Worm (Caenorhabditis elegans) whole organism, midembryonic: ENCODE measurements around the gene K02F6.7.
"Not testable (repeated sequence)": the region's sequence is repeated elsewhere in the genome, so short reads cannot be mapped to it uniquely, and the experiment has no call there.

ENCODE experiments used
- T22C8.4 ChIP-seq: fragments of 200-800 bp; sonication (Bioruptor generic); IDR thresholded peaks from 2 replicates; pipeline ENCODE4 v1.3.6; 2022; ENCODE audit warnings: missing genetic modification characterization, missing compliant biosample characterization
- cog-1 ChIP-seq: sonication (generic microtip); optimal IDR thresholded peaks from 2 replicates; lab custom pipeline; 2016; ENCODE audit warnings: missing genetic modification characterization, missing compliant biosample characterization
- flt-1 ChIP-seq: fragments of 200-800 bp; sonication (Bioruptor generic); IDR thresholded peaks from 2 replicates; pipeline ENCODE4 v1.3.6; 2022; ENCODE audit warnings: missing genetic modification characterization, missing compliant biosample characterization
- klf-2 ChIP-seq: fragments of 200-800 bp; sonication (Bioruptor generic); conservative IDR thresholded peaks from 2 replicates; pipeline ENCODE4 v1.3.6; 2022; ENCODE audit warnings: missing genetic modification reagents, missing genetic modification characterization, missing compliant biosample characterization
- med-1 ChIP-seq: sonication (generic microtip); optimal IDR thresholded peaks from 2 replicates; lab custom pipeline; 2017; ENCODE audit warnings: missing genetic modification characterization, mild to moderate bottlenecking, missing compliant biosample characterization, antibody characterized with exemption, missing genetic modification reagents; ENCODE audit not compliant: insufficient read depth
- ref-1 ChIP-seq: fragments of 200-800 bp; sonication (Bioruptor generic); conservative IDR thresholded peaks from 2 replicates; pipeline ENCODE4 v1.3.6; 2022; ENCODE audit warnings: missing genetic modification reagents, missing genetic modification characterization, missing compliant biosample characterization
- tab-1 ChIP-seq: fragments of 200-800 bp; sonication (Bioruptor generic); IDR thresholded peaks from 2 replicates; pipeline ENCODE4 v1.3.6; 2022; ENCODE audit warnings: missing genetic modification characterization, missing compliant biosample characterization
- ztf-23 ChIP-seq: fragments of 200-800 bp; sonication (Bioruptor generic); IDR thresholded peaks from 2 replicates; pipeline ENCODE4 v1.3.6; 2022; ENCODE audit warnings: missing genetic modification reagents, missing genetic modification characterization, missing compliant biosample characterization
- ztf-29 ChIP-seq: fragments of 200-800 bp; sonication (Bioruptor generic); IDR thresholded peaks from 2 replicates; pipeline ENCODE4 v1.3.6; 2022; ENCODE audit warnings: missing genetic modification reagents, missing genetic modification characterization, missing compliant biosample characterization

The K02F6.7 gene

ce11 chrII:2537754-2538153 lies at the start of gene K02F6.7:
Gene K02F6.7 (minus strand): TSS chrII:2537854.
- no peak for TF ChIP-seq klf-2 (GFP tag; lab: Robert Waterston, UW)
- TF ChIP-seq T22C8.4 (GFP tag; lab: Robert Waterston, UW) = no peak
- no peak for TF ChIP-seq ztf-29 (GFP tag; lab: Robert Waterston, UW)
- TF ChIP-seq ztf-23 (GFP tag; lab: Robert Waterston, UW) = no peak
- TF ChIP-seq cog-1 (tag; lab: Kevin White, UChicago) = no peak
- no peak for TF ChIP-seq tab-1 (GFP tag; lab: Robert Waterston, UW)
- TF ChIP-seq flt-1 (GFP tag; lab: Robert Waterston, UW) = no peak
- TF ChIP-seq med-1 (GFP tag; lab: Kevin White, UChicago) = no peak
- no peak for TF ChIP-seq ref-1 (GFP tag; lab: Robert Waterston, UW)

DNA sequence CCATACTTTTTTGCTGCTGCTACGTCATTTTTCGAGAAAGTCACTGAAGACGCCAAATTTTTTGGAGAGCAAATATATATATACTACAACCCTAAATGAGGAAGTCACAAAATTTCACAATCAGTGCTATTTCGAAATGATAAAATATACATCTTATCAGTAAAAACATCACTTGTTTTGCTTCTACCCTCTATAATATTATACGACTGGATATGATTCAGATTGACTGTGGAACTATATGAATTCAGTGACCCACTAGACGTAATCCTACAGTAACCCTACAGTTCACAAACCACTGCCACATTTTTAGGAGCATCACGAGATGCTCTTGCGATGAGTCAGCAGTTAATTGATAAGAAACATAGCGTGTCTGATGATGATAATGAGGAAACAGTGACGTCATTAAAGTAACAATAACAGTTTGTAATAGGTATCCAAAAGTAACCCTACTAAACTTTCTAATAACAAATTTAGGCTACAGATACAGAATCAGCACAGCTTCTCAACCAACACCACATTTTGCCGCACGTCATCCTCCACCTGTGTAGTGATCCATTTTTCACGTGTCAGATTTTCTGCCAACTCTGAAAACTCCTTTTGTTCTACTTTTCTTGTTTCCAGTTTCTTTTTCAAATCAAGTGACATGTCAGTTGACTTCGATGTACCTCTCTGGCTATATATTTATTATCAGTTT lies 49.4 kb upstream of the K02F6.7 start, which contains the start of the genes F33H12.7 and sri-39:
F33H12.7 (minus strand) TSS at position 51 of the 694 bp plus-strand sequence.
sri-39 (plus strand) TSS at position 644 of the 694 bp plus-strand sequence.
- TF ChIP-seq cog-1 (tag; lab: Kevin White, UChicago) (no peak), tab-1 (GFP tag; lab: Robert Waterston, UW) (no peak), ztf-29 (GFP tag; lab: Robert Waterston, UW) (no peak), T22C8.4 (GFP tag; lab: Robert Waterston, UW) (no peak), flt-1 (GFP tag; lab: Robert Waterston, UW) (no peak), klf-2 (GFP tag; lab: Robert Waterston, UW) (no peak), ztf-23 (GFP tag; lab: Robert Waterston, UW) (no peak), ref-1 (GFP tag; lab: Robert Waterston, UW) (no peak), med-1 (GFP tag; lab: Kevin White, UChicago) (no peak)

- no peak for TF ChIP-seq T22C8.4 (GFP tag; lab: Robert Waterston, UW)
- no peak for TF ChIP-seq flt-1 (GFP tag; lab: Robert Waterston, UW)
- no peak for TF ChIP-seq ztf-23 (GFP tag; lab: Robert Waterston, UW)
- TF ChIP-seq med-1 (GFP tag; lab: Kevin White, UChicago) = no peak
- no peak for TF ChIP-seq tab-1 (GFP tag; lab: Robert Waterston, UW)
- no peak for TF ChIP-seq cog-1 (tag; lab: Kevin White, UChicago)
Measured at ce11 chrII:2585493-2585892, 47.8 kb upstream of the K02F6.7 start, which contains the start of gene sri-36. Gene sri-36 (minus strand): TSS chrII:2585593.

DNA sequence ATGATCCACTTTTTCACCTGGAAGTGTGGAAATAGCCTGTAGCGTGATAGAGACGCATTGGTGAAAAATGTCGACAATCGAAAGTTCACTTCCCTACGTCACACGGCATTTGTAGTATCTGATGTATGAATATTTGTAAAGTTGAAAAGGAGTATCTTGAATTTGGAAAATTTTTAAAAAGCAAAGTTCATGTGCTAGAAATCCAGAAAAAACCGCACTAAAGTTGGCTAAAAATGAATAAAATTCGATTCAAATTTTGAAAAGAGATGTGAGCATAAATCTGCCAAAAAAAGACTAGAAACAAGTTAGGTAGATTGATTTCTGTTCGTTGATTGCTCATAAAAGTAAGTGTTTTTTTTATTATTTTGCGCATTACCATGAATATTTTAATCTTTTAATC lies 45.4 kb upstream of the K02F6.7 start, which contains the start of gene sri-74:
sri-74 (minus strand) TSS at position 101 of the 400 bp plus-strand sequence.
- TF ChIP-seq klf-2 (GFP tag; lab: Robert Waterston, UW) (no peak), tab-1 (GFP tag; lab: Robert Waterston, UW) (no peak), ref-1 (GFP tag; lab: Robert Waterston, UW) (no peak), cog-1 (tag; lab: Kevin White, UChicago) (no peak), flt-1 (GFP tag; lab: Robert Waterston, UW) (no peak), med-1 (GFP tag; lab: Kevin White, UChicago) (no peak), ztf-29 (GFP tag; lab: Robert Waterston, UW) (no peak), T22C8.4 (GFP tag; lab: Robert Waterston, UW) (no peak), ztf-23 (GFP tag; lab: Robert Waterston, UW) (no peak)

DNA sequence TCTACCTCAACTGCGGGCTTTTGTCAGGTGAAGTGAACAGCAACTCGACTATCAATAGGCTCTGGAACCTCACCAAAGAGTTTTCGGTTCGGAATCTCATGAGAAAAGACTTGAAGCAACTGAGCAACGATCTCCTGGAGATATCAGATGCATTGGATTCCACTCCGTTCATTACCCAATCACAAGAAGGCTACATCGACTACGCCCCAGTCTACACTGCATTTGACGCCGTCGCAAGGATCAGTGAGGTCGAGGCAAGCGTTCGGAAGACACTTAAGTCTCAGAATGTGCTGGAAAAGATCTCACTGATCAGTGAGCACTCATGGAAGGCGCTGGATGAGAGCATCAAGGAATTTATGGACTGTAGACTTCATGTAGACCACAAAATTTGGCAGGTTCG lies 40.6 kb upstream of the K02F6.7 start:
- TF ChIP-seq T22C8.4 (GFP tag; lab: Robert Waterston, UW) (no peak), ztf-29 (GFP tag; lab: Robert Waterston, UW) (no peak), med-1 (GFP tag; lab: Kevin White, UChicago) (no peak), ztf-23 (GFP tag; lab: Robert Waterston, UW) (no peak), tab-1 (GFP tag; lab: Robert Waterston, UW) (no peak), flt-1 (GFP tag; lab: Robert Waterston, UW) (no peak), ref-1 (GFP tag; lab: Robert Waterston, UW) (no peak), cog-1 (tag; lab: Kevin White, UChicago) (no peak), klf-2 (GFP tag; lab: Robert Waterston, UW) (no peak)

DNA sequence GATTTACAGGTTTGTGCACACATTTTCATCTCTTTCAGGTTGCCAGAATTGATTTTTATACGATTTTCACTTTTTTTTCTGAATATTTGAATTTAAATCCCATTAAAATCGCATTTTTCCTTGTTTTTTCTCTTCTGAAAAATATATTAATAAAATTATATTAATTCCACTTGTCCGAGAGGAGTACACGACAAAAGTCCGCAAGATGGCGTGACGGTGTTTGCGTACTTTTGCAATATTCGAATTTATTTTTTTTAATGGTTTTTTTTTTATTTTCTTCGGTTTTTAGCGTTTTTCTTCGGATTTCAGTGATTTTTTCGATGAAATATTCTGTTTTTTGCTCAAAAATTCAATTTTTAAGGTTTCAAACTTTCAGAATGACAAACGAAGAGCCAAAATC lies 27.2 kb upstream of the K02F6.7 start, which contains the start of gene usp-39:
usp-39 (plus strand) TSS at position 377 of the 400 bp plus-strand sequence.
- TF ChIP-seq cog-1 (tag; lab: Kevin White, UChicago) (peak; percentile 49), ztf-23 (GFP tag; lab: Robert Waterston, UW) (no peak)

DNA sequence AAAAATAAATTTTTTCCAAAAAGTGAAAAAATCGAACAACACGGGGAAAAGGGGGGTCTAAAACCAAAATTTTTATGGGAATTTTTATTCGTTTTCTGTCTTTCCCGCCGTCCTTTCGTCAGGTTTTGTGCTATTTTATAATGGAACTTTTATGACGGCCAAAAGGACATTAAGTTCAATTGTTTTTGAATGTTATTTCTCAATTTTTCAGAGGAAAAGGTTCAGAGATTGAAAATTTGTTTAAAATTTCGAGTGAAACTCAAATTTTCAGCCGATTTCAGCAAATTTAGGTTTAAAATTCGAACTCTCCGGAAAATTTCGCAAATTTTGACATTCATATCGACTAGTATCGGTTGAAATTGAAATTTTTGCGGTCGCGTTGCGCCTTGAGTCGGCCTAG lies 26.3 kb upstream of the K02F6.7 start, which contains the start of gene nep-18:
nep-18 (minus strand) TSS at position 101 of the 400 bp plus-strand sequence.
- no peak for TF ChIP-seq cog-1 (tag; lab: Kevin White, UChicago)
- TF ChIP-seq ztf-29 (GFP tag; lab: Robert Waterston, UW) = no peak
- TF ChIP-seq ztf-23 (GFP tag; lab: Robert Waterston, UW) = no peak
- TF ChIP-seq flt-1 (GFP tag; lab: Robert Waterston, UW) = no peak
- TF ChIP-seq tab-1 (GFP tag; lab: Robert Waterston, UW) = no peak
- no peak for TF ChIP-seq klf-2 (GFP tag; lab: Robert Waterston, UW)
- no peak for TF ChIP-seq T22C8.4 (GFP tag; lab: Robert Waterston, UW)

DNA sequence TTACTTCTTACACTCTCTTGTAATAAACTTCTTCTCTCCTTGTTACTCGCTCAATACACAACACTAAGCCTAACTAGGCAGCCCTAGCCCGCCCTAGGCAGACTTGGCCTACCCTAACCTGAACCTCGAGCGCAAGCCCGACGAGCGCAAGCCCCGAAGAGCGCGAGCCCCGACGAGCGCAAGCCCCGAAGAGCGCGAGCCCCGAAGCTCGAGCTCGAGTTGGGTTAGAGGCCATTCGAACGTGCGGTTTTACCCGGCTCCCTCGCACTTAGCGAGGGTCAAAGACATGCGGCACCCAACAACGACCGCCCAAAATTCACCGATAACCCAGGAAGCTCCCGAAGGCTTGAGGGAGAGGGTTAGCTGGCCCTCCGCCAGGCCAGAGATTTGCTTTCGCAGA lies 18.7 kb upstream of the K02F6.7 start:
- TF ChIP-seq ztf-29 (GFP tag; lab: Robert Waterston, UW) (peak; percentile 33; the same call in 1 of the 2 replicates), flt-1 (GFP tag; lab: Robert Waterston, UW) (peak; percentile 39; the same call in 1 of the 2 replicates)

ce11 chrII:2553662-2554061 lies 16.0 kb upstream of the K02F6.7 start, which contains the start of gene K02F6.1:
Gene K02F6.1 (plus strand): TSS chrII:2553962.
- TF ChIP-seq tab-1 (GFP tag; lab: Robert Waterston, UW); med-1 (GFP tag; lab: Kevin White, UChicago); ref-1 (GFP tag; lab: Robert Waterston, UW): not testable (repeated sequence)
